Fruit fly (Drosophila melanogaster): ENCODE measurements around the gene nonA-l.

The nonA-l gene

dm6 chr3R:16646952-16647715 lies 7.1 kb downstream of the nonA-l start, which contains the start of the genes CG10324 and CCT3 (continued):
- TF ChIP-seq CG18011 (GFP tag; optimal IDR thresholded peaks at IDR 0.05) (peak; percentile 23), cato (GFP tag; optimal IDR thresholded peaks at IDR 0.05; ENCODE audit: borderline replicate concordance) (peak; percentile 44), CG13296 (GFP tag; optimal IDR thresholded peaks at IDR 0.05) (peak; percentile 75), Optix (GFP tag; IDR thresholded peaks at IDR 0.05) (no peak), H15 (GFP tag; IDR thresholded peaks at IDR 0.05) (no peak; the same call in 2 of the 3 replicates), B-H2 (GFP tag; optimal IDR thresholded peaks at IDR 0.05) (peak; percentile 73), Scr (GFP tag; IDR thresholded peaks at IDR 0.05; ENCODE audit: partially characterized antibody) (peak; percentile 71), maf-S (GFP tag; optimal IDR thresholded peaks at IDR 0.05) (peak; percentile 34), CG10274 (GFP tag; optimal IDR thresholded peaks at IDR 0.05) (no peak), Hr39 (optimal IDR thresholded peaks at IDR 0.05) (no peak), CG9609 (GFP tag; optimal IDR thresholded peaks at IDR 0.05) (peak; percentile 44), Hmr (GFP tag; optimal IDR thresholded peaks at IDR 0.05) (no peak), CG5180 (GFP tag; optimal IDR thresholded peaks at IDR 0.05) (no peak), CG16815 (GFP tag; optimal IDR thresholded peaks at IDR 0.05) (peak; percentile 52), croc (GFP tag; conservative IDR thresholded peaks at IDR 0.05) (peak; percentile 51; the same call in 1 of the 3 replicates), crc (GFP tag; optimal IDR thresholded peaks at IDR 0.05) (no peak), ap (GFP tag; IDR thresholded peaks at IDR 0.05) (peak; percentile 58), Hand (GFP tag; optimal IDR thresholded peaks at IDR 0.05) (peak; percentile 16), cad (GFP tag; optimal IDR thresholded peaks at IDR 0.05) (no peak), CG10267 (tag; optimal IDR thresholded peaks at IDR 0.05) (peak; percentile 63), Taf1 (GFP tag; IDR thresholded peaks at IDR 0.05) (no peak), CG10543 (GFP tag; optimal IDR thresholded peaks at IDR 0.05) (peak; percentile 82), gcm (GFP tag; optimal IDR thresholded peaks at IDR 0.05) (peak; percentile 24), CG17568 (GFP tag; optimal IDR thresholded peaks at IDR 0.05) (no peak), slbo (GFP tag; IDR thresholded peaks at IDR 0.05) (peak; percentile 72), corto (GFP tag; optimal IDR thresholded peaks at IDR 0.05) (no peak), CG6854 (GFP tag; optimal IDR thresholded peaks at IDR 0.05) (peak; percentile 26), jigr1 (GFP tag; IDR thresholded peaks at IDR 0.05) (no peak), PHDP (tag; optimal IDR thresholded peaks at IDR 0.05) (peak; percentile 75), CG16779 (GFP tag; IDR thresholded peaks at IDR 0.05) (no peak), nerfin-1 (tag; optimal IDR thresholded peaks at IDR 0.05) (peak; percentile 60), Nf-YB (GFP tag; optimal IDR thresholded peaks at IDR 0.05) (peak; percentile 42), YL-1 (GFP tag; optimal IDR thresholded peaks at IDR 0.05) (no peak), Ptx1 (GFP tag; IDR thresholded peaks at IDR 0.05) (peak; percentile 67), Side (GFP tag; optimal IDR thresholded peaks at IDR 0.05) (peak; percentile 11), Sry-β (GFP tag; optimal IDR thresholded peaks at IDR 0.05) (no peak), so (GFP tag; IDR thresholded peaks at IDR 0.05) (0 out of 3 replicates have a peak, but pooled peaks have one; percentile 30), lab (GFP tag; optimal IDR thresholded peaks at IDR 0.05) (no peak), dimm (GFP tag; IDR thresholded peaks at IDR 0.05) (no peak), zen2 (GFP tag; IDR thresholded peaks at IDR 0.05; ENCODE audit: partially characterized antibody) (peak; percentile 49; the same call in 1 of the 3 replicates), CG14710 (tag; optimal IDR thresholded peaks at IDR 0.05) (peak; percentile 65), CG32772 (GFP tag; IDR thresholded peaks at IDR 0.05) (peak; percentile 47), Dbx (GFP tag; IDR thresholded peaks at IDR 0.05) (peak; percentile 44; the same call in 1 of the 3 replicates), pum (GFP tag; optimal IDR thresholded peaks at IDR 0.05) (peak; percentile 36), Stat92E (GFP tag; optimal IDR thresholded peaks at IDR 0.05) (no peak), CG16863 (GFP tag; optimal IDR thresholded peaks at IDR 0.05) (peak; percentile 17), sqz (GFP tag; optimal IDR thresholded peaks at IDR 0.05) (no peak), Ravus (GFP tag; IDR thresholded peaks at IDR 0.05) (no peak; the same call in 1 of the 2 replicates), ttk (GFP tag; IDR thresholded peaks at IDR 0.05) (peak; percentile 55)

Measured in whole organism, embryonic.